Fruit fly (Drosophila melanogaster): ENCODE results near the gene CBP.
A peak's percentile ranks its signal among the peaks of the same experiment; 100 is the strongest.

DNA sequence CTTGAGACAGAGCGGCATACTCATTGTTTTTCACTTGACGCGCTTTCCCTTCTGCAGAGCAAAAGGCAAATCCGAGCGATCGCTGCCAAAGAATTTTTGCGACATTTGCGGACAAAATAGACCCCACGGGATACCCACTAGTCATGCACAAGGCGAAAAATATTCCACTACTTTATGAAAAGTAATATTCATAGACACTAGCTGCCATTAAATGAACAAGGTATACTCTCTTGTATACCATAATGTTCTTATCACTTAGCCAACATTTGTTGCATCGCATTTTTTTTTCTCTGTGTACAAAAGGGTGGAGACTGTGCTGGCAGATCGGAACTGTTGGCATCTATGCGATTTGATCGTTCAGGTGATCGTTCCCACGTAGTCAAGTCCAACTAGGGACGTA is 24.7 kb upstream of the CBP start:
- TF ChIP-seq CG3032 (tag; optimal IDR thresholded peaks at IDR 0.05) = no peak
- no peak for TF ChIP-seq Blimp-1 (GFP tag; optimal IDR thresholded peaks at IDR 0.05)
- peak; percentile 28 for TF ChIP-seq CG32006 (GFP tag; optimal IDR thresholded peaks at IDR 0.05)
- no peak for TF ChIP-seq Smox (GFP tag; optimal IDR thresholded peaks at IDR 0.05)
- peak; percentile 47; the same call in 2 of the 3 replicates for TF ChIP-seq CG8119 (GFP tag; IDR thresholded peaks at IDR 0.05)
- no peak for TF ChIP-seq CG10669 (GFP tag; optimal IDR thresholded peaks at IDR 0.05)
- no peak for TF ChIP-seq OdsH (GFP tag; optimal IDR thresholded peaks at IDR 0.05)
- no peak for TF ChIP-seq Sox15 (GFP tag; optimal IDR thresholded peaks at IDR 0.05)
- no peak for TF ChIP-seq CG8319 (GFP tag; optimal IDR thresholded peaks at IDR 0.05)
- no peak for TF ChIP-seq Sox102F (GFP tag; optimal IDR thresholded peaks at IDR 0.05)
- no peak for TF ChIP-seq Ets21C (GFP tag; optimal IDR thresholded peaks at IDR 0.05)
- TF ChIP-seq CG9139 (GFP tag; optimal IDR thresholded peaks at IDR 0.05) = no peak
- TF ChIP-seq CG6854 (GFP tag; optimal IDR thresholded peaks at IDR 0.05) = no peak
- no peak for TF ChIP-seq CG31627 (GFP tag; optimal IDR thresholded peaks at IDR 0.05)

All from whole organism, prepupa.